Fruit fly (Drosophila melanogaster) whole organism, embryonic: Measurements from ENCODE around the gene CG33160.

Experiments used
- Abd-B ChIP-seq: fragments of 200-800 bp; sonication (Bioruptor generic); optimal IDR thresholded peaks from 2 replicates; lab custom pipeline; 2018; ENCODE audit warnings: missing biosample characterization, mild to moderate bottlenecking, missing genetic modification characterization, moderate library complexity
- Asciz ChIP-seq: fragments of 200-800 bp; sonication (Bioruptor generic); optimal IDR thresholded peaks from 2 replicates; lab custom pipeline; 2017; ENCODE audit warnings: missing biosample characterization, mild to moderate bottlenecking, missing genetic modification characterization, missing genetic modification reagents
- CG10274 ChIP-seq: fragments of 200-800 bp; sonication (Bioruptor generic); optimal IDR thresholded peaks from 3 replicates; lab custom pipeline; 2017; ENCODE audit warnings: missing biosample characterization, mild to moderate bottlenecking, missing genetic modification characterization
- CG11456 ChIP-seq: fragments of 200-800 bp; sonication (Bioruptor generic); IDR thresholded peaks from 3 replicates; pipeline ENCODE4 v1.3.6; 2022; ENCODE audit warnings: missing biosample characterization, missing genetic modification characterization
- CG11696 ChIP-seq: fragments of 200-800 bp; sonication (Bioruptor generic); IDR thresholded peaks from 2 replicates; pipeline ENCODE4 v1.3.6; 2022; ENCODE audit warnings: missing biosample characterization, missing genetic modification characterization
- CG12155 ChIP-seq: fragments of 200-800 bp; sonication (Bioruptor generic); optimal IDR thresholded peaks from 3 replicates; lab custom pipeline; 2016; ENCODE audit warnings: missing biosample characterization, missing genetic modification characterization
- CG14860 ChIP-seq: fragments of 200-800 bp; sonication (Bioruptor generic); IDR thresholded peaks from 3 replicates; pipeline ENCODE4 v1.3.6; 2022; ENCODE audit warnings: missing biosample characterization, missing genetic modification characterization; ENCODE audit not compliant: partially characterized antibody
- CG1603 ChIP-seq: fragments of 200-800 bp; sonication (Bioruptor generic); optimal IDR thresholded peaks from 2 replicates; lab custom pipeline; 2019; ENCODE audit warnings: missing biosample characterization, mild to moderate bottlenecking, missing genetic modification characterization, moderate library complexity
- CG17328 ChIP-seq: fragments of 200-800 bp; sonication (Bioruptor generic); IDR thresholded peaks from 2 replicates; pipeline ENCODE4 v1.3.6; 2022; ENCODE audit warnings: missing biosample characterization, missing genetic modification characterization
- CG17802 ChIP-seq: fragments of 200-800 bp; sonication (Bioruptor generic); optimal IDR thresholded peaks from 2 replicates; lab custom pipeline; 2018; ENCODE audit warnings: missing biosample characterization, mild to moderate bottlenecking, missing genetic modification characterization, moderate library complexity
- CG1792 ChIP-seq: fragments of 200-800 bp; sonication (Bioruptor generic); optimal IDR thresholded peaks from 2 replicates; lab custom pipeline; 2016; ENCODE audit warnings: missing biosample characterization, missing genetic modification characterization
- CG2678 ChIP-seq: fragments of 200-800 bp; sonication (Bioruptor generic); optimal IDR thresholded peaks from 3 replicates; lab custom pipeline; 2019; ENCODE audit warnings: missing biosample characterization, mild to moderate bottlenecking, missing genetic modification characterization, moderate library complexity
- CG3065 ChIP-seq: fragments of 200-800 bp; sonication (Bioruptor generic); optimal IDR thresholded peaks from 2 replicates; lab custom pipeline; 2016; ENCODE audit warnings: missing biosample characterization, missing genetic modification characterization
- CG31365 ChIP-seq: fragments of 200-800 bp; sonication (Bioruptor generic); optimal IDR thresholded peaks from 2 replicates; lab custom pipeline; 2018; ENCODE audit warnings: missing biosample characterization, mild to moderate bottlenecking, missing genetic modification characterization
- CG31388 ChIP-seq: fragments of 200-800 bp; sonication (Bioruptor generic); optimal IDR thresholded peaks from 2 replicates; lab custom pipeline; 2016; ENCODE audit warnings: missing biosample characterization, missing genetic modification characterization
- CG32767 ChIP-seq: fragments of 200-800 bp; sonication (Bioruptor generic); IDR thresholded peaks from 2 replicates; pipeline ENCODE4 v1.3.6; 2022; ENCODE audit warnings: missing biosample characterization, missing genetic modification characterization
- CG33557 ChIP-seq: fragments of 200-800 bp; sonication (Bioruptor generic); optimal IDR thresholded peaks from 2 replicates; lab custom pipeline; 2019; ENCODE audit warnings: missing biosample characterization, mild to moderate bottlenecking, missing genetic modification characterization, moderate library complexity
- CG3838 ChIP-seq: fragments of 200-800 bp; sonication (Bioruptor generic); optimal IDR thresholded peaks from 3 replicates; lab custom pipeline; 2016; ENCODE audit warnings: missing biosample characterization, missing genetic modification characterization
- CG4328 ChIP-seq: fragments of 200-800 bp; sonication (Bioruptor generic); optimal IDR thresholded peaks from 3 replicates; lab custom pipeline; 2017; ENCODE audit warnings: missing biosample characterization, missing genetic modification reagents, missing genetic modification characterization
- CG4617 ChIP-seq: fragments of 200-800 bp; sonication (Bioruptor generic); optimal IDR thresholded peaks from 3 replicates; lab custom pipeline; 2016; ENCODE audit warnings: missing biosample characterization, missing genetic modification characterization, borderline replicate concordance
- CG5180 ChIP-seq: fragments of 200-800 bp; sonication (Bioruptor generic); optimal IDR thresholded peaks from 3 replicates; lab custom pipeline; 2017; ENCODE audit warnings: missing biosample characterization, missing genetic modification characterization, mild to moderate bottlenecking, moderate library complexity, missing genetic modification reagents
- CG6854 ChIP-seq: fragments of 200-800 bp; sonication (Bioruptor generic); optimal IDR thresholded peaks from 3 replicates; lab custom pipeline; 2017; ENCODE audit warnings: missing biosample characterization, mild to moderate bottlenecking, missing genetic modification characterization
- CG7786 ChIP-seq: fragments of 200-800 bp; sonication (Bioruptor generic); optimal IDR thresholded peaks from 2 replicates; lab custom pipeline; 2016; ENCODE audit warnings: missing biosample characterization, missing genetic modification characterization
- CG9727 ChIP-seq: fragments of 200-800 bp; sonication (Bioruptor generic); optimal IDR thresholded peaks from 3 replicates; lab custom pipeline; 2017; ENCODE audit warnings: missing biosample characterization, mild to moderate bottlenecking, missing genetic modification characterization
- CTCF ChIP-seq: fragments of 200-800 bp; sonication (Bioruptor generic); optimal IDR thresholded peaks from 2 replicates; lab custom pipeline; 2017; ENCODE audit warnings: missing biosample characterization, mild to moderate bottlenecking, missing genetic modification characterization, moderate library complexity
- Dfd ChIP-seq, 2 experiments: fragments of >200 bp; optimal IDR thresholded peaks; 2 replicates each; lab custom pipeline; 2017; ENCODE audit warnings: missing biosample characterization in 2 of 2, missing genetic modification characterization in 2 of 2
- Doc2 ChIP-seq: fragments of 200-800 bp; sonication (Bioruptor generic); IDR thresholded peaks from 2 replicates; pipeline ENCODE4 v1.3.6; 2022; ENCODE audit warnings: missing biosample characterization, missing genetic modification characterization
- HmgD ChIP-seq: fragments of 200-800 bp; sonication (Bioruptor generic); optimal IDR thresholded peaks from 3 replicates; lab custom pipeline; 2016; ENCODE audit warnings: missing biosample characterization, missing genetic modification characterization
- Kr ChIP-seq: fragments of 200-800 bp; sonication (Bioruptor generic); optimal IDR thresholded peaks from 2 replicates; lab custom pipeline; 2017; ENCODE audit warnings: missing biosample characterization, mild to moderate bottlenecking, missing genetic modification characterization
- Side ChIP-seq: fragments of 200-800 bp; sonication (Bioruptor generic); optimal IDR thresholded peaks from 2 replicates; lab custom pipeline; 2016; ENCODE audit warnings: missing biosample characterization, missing genetic modification characterization
- Sin3A ChIP-seq: fragments of >200 bp; optimal IDR thresholded peaks from 2 replicates; lab custom pipeline; 2018
- Sox100B ChIP-seq: fragments of 200-800 bp; sonication (Bioruptor generic); optimal IDR thresholded peaks from 3 replicates; lab custom pipeline; 2018; ENCODE audit warnings: missing biosample characterization, mild to moderate bottlenecking, missing genetic modification characterization
- Stat92E ChIP-seq, 3 experiments: fragments of >200 bp in 2 of 3; fragments of 200-800 bp in 1 of 3; sonication (Bioruptor generic) in 1 of 3; optimal IDR thresholded peaks; 2 replicates each; lab custom pipeline; 2017 to 2019; ENCODE audit warnings: missing biosample characterization in 3 of 3, missing genetic modification characterization in 3 of 3, mild to moderate bottlenecking in 1 of 3, moderate library complexity in 1 of 3
- YL-1 ChIP-seq: fragments of 200-800 bp; sonication (Bioruptor generic); optimal IDR thresholded peaks from 3 replicates; lab custom pipeline; 2017; ENCODE audit warnings: missing biosample characterization, mild to moderate bottlenecking, missing genetic modification characterization
- ap ChIP-seq: fragments of 200-800 bp; sonication (Bioruptor generic); IDR thresholded peaks from 2 replicates; pipeline ENCODE4 v1.3.6; 2022; ENCODE audit warnings: missing biosample characterization, missing genetic modification characterization
- cad ChIP-seq: fragments of >200 bp; optimal IDR thresholded peaks from 2 replicates; lab custom pipeline; 2017; ENCODE audit warnings: missing biosample characterization, missing genetic modification characterization
- cg ChIP-seq: fragments of 200-800 bp; sonication (Bioruptor generic); optimal IDR thresholded peaks from 3 replicates; lab custom pipeline; 2019; ENCODE audit warnings: missing biosample characterization, mild to moderate bottlenecking, missing genetic modification characterization, moderate library complexity
- chm ChIP-seq: fragments of 200-800 bp; sonication (Bioruptor generic); IDR thresholded peaks from 2 replicates; pipeline ENCODE4 v1.3.6; 2022; ENCODE audit warnings: missing biosample characterization, missing genetic modification characterization
- crol ChIP-seq: fragments of 200-800 bp; sonication (Bioruptor generic); IDR thresholded peaks from 2 replicates; pipeline ENCODE4 v1.3.6; 2022; ENCODE audit warnings: missing biosample characterization, missing genetic modification characterization
- fru ChIP-seq: fragments of >200 bp; optimal IDR thresholded peaks from 2 replicates; lab custom pipeline; 2017
- gfzf ChIP-seq: fragments of 200-800 bp; sonication (Bioruptor generic); optimal IDR thresholded peaks from 2 replicates; lab custom pipeline; 2016; ENCODE audit warnings: missing biosample characterization, mild to moderate bottlenecking, missing genetic modification characterization, moderate library complexity
- kay ChIP-seq: fragments of 200-800 bp; sonication (Bioruptor generic); optimal IDR thresholded peaks from 2 replicates; lab custom pipeline; 2016; ENCODE audit warnings: missing biosample characterization, missing genetic modification characterization
- lbe ChIP-seq: fragments of 200-800 bp; sonication (Bioruptor generic); optimal IDR thresholded peaks from 2 replicates; lab custom pipeline; 2016; ENCODE audit warnings: missing biosample characterization, mild to moderate bottlenecking, missing genetic modification characterization
- luna ChIP-seq: fragments of 200-800 bp; sonication (Bioruptor generic); optimal IDR thresholded peaks from 2 replicates; lab custom pipeline; 2016; ENCODE audit warnings: missing biosample characterization, missing genetic modification characterization
- nerfin-1 ChIP-seq: fragments of 200-800 bp; sonication (Bioruptor generic); optimal IDR thresholded peaks from 3 replicates; lab custom pipeline; 2019; ENCODE audit warnings: missing biosample characterization, mild to moderate bottlenecking, missing genetic modification characterization, moderate library complexity
- nerfin-2 ChIP-seq: fragments of 200-800 bp; sonication (Bioruptor generic); IDR thresholded peaks from 2 replicates; pipeline ENCODE4 v1.3.6; 2022; ENCODE audit warnings: missing biosample characterization, missing genetic modification characterization; ENCODE audit not compliant: partially characterized antibody
- otp ChIP-seq: fragments of 200-800 bp; sonication (Bioruptor generic); IDR thresholded peaks from 3 replicates; pipeline ENCODE4, ENCODE4 v1.3.6; 2022; ENCODE audit warnings: missing biosample characterization, missing genetic modification characterization
- row ChIP-seq: fragments of 200-800 bp; sonication (Bioruptor generic); IDR thresholded peaks from 3 replicates; pipeline ENCODE4 v1.3.6; 2022; ENCODE audit warnings: missing biosample characterization, missing genetic modification characterization
- scrt ChIP-seq: fragments of 200-800 bp; sonication (Bioruptor generic); optimal IDR thresholded peaks from 2 replicates; lab custom pipeline; 2018; ENCODE audit warnings: missing biosample characterization, mild to moderate bottlenecking, missing genetic modification characterization, moderate library complexity
- sna ChIP-seq: fragments of 200-800 bp; sonication (Bioruptor generic); IDR thresholded peaks from 2 replicates; pipeline ENCODE4 v1.3.6; 2022; ENCODE audit warnings: missing biosample characterization, missing genetic modification characterization; ENCODE audit not compliant: partially characterized antibody
- tap ChIP-seq: fragments of 200-800 bp; optimal IDR thresholded peaks from 3 replicates; lab custom pipeline; 2019; ENCODE audit warnings: missing biosample characterization, mild to moderate bottlenecking, missing genetic modification characterization, moderate library complexity
- toy ChIP-seq: fragments of 200-800 bp; sonication (Bioruptor generic); IDR thresholded peaks from 2 replicates; pipeline ENCODE4 v1.3.6; 2022; ENCODE audit warnings: missing biosample characterization, missing genetic modification characterization

CG33160 gene

dm6 chr3L:3179474-3179873 is 26.7 kb downstream of the CG33160 start (continued):
- TF ChIP-seq CG17328 (peak; percentile 89), CG2678 (tag; lab: Kevin White, UChicago) (peak; percentile 93), CG11456 (GFP tag; lab: Robert Waterston, UW) (peak; percentile 92), Abd-B (GFP tag; lab: Kevin White, UChicago) (peak; percentile 48), sna (no peak), nerfin-1 (tag; lab: Kevin White, UChicago) (peak; percentile 52), Sin3A (lab: Kevin White, UChicago) (no peak), nerfin-2 (no peak), Dfd (GFP tag; optimal IDR thresholded peaks at IDR 0.05; lab: Kevin White, UChicago) (no peak), toy (peak; percentile 67; the same call in 1 of the 2 replicates), CG1792 (GFP tag; lab: Kevin White, UChicago) (peak; percentile 58), HmgD (GFP tag; lab: Kevin White, UChicago) (no peak), tap (tag; lab: Kevin White, UChicago) (peak; percentile 88), CG31388 (GFP tag; lab: Kevin White, UChicago) (peak; percentile 44), gfzf (GFP tag; lab: Kevin White, UChicago) (no peak), row (GFP tag; lab: Robert Waterston, UW) (peak; percentile 95), CG6854 (GFP tag; lab: Kevin White, UChicago) (peak; percentile 82), Doc2 (GFP tag; lab: Robert Waterston, UW) (peak; percentile 75), kay (GFP tag; lab: Kevin White, UChicago) (peak; percentile 74), CG32767 (GFP tag; lab: Robert Waterston, UW) (peak; percentile 63), CG31365 (tag; lab: Kevin White, UChicago) (peak; percentile 72), CG14860 (no peak), Sox100B (GFP tag; lab: Kevin White, UChicago) (no peak), CG10274 (GFP tag; lab: Kevin White, UChicago) (peak; percentile 60), Side (GFP tag; lab: Kevin White, UChicago) (peak; percentile 86), CG33557 (GFP tag; lab: Kevin White, UChicago) (peak; percentile 62), CG1603 (tag; lab: Kevin White, UChicago) (peak; percentile 90), CG5180 (no peak), lbe (GFP tag; lab: Kevin White, UChicago) (peak; percentile 88), CG12155 (GFP tag; lab: Kevin White, UChicago) (peak; percentile 76), CG11696 (GFP tag; lab: Robert Waterston, UW) (peak; percentile 99), CG4617 (GFP tag; lab: Kevin White, UChicago) (no peak), chm (GFP tag; lab: Robert Waterston, UW) (peak; percentile 88), Kr (GFP tag; lab: Kevin White, UChicago) (no peak), CG4328 (peak; percentile 48), Stat92E (GFP tag; optimal IDR thresholded peaks at IDR 0.05; lab: Kevin White, UChicago) (peak in 1 of 3 experiments; percentile 64), cad (no peak), scrt (no peak), CG9727 (GFP tag; lab: Kevin White, UChicago) (peak; percentile 80), fru (no peak), CG7786 (GFP tag; lab: Kevin White, UChicago) (peak; percentile 60), CG3838 (GFP tag; lab: Kevin White, UChicago) (peak; percentile 4), CG17802 (tag; lab: Kevin White, UChicago) (peak; percentile 68), luna (GFP tag; lab: Kevin White, UChicago) (peak; percentile 41), YL-1 (GFP tag; lab: Kevin White, UChicago) (peak; percentile 42), ap (GFP tag; lab: Robert Waterston, UW) (peak; percentile 61), otp (GFP tag; lab: Robert Waterston, UW) (peak; percentile 59; the same call in 2 of the 3 replicates), CTCF (no peak), CG3065 (peak; percentile 68), crol (GFP tag; lab: Robert Waterston, UW) (no peak), cg (GFP tag; lab: Kevin White, UChicago) (no peak), Asciz (GFP tag; lab: Kevin White, UChicago) (no peak)
